Fruit fly (Drosophila melanogaster) whole organism, embryonic: ENCODE data around the gene unc-119.
A peak's percentile ranks its signal among the peaks of the same experiment; 100 is the strongest.

Experiments
- B-H1 ChIP-seq: fragments of 200-800 bp; sonication (Bioruptor generic); IDR thresholded peaks from 3 replicates; pipeline ENCODE4 v1.3.6; 2022; ENCODE audit warnings: missing biosample characterization, missing genetic modification characterization
- CG10959 ChIP-seq: fragments of 200-800 bp; sonication (Bioruptor generic); IDR thresholded peaks from 2 replicates; pipeline ENCODE4 v1.3.6; 2022; ENCODE audit warnings: missing biosample characterization, missing genetic modification characterization
- CG11247 ChIP-seq: fragments of 200-800 bp; sonication (Bioruptor generic); IDR thresholded peaks from 2 replicates; pipeline ENCODE4 v1.3.6; 2022; ENCODE audit warnings: missing biosample characterization, missing genetic modification characterization
- CG12071 ChIP-seq: fragments of 200-800 bp; sonication (Bioruptor generic); optimal IDR thresholded peaks from 3 replicates; lab custom pipeline; 2018; ENCODE audit warnings: missing biosample characterization, mild to moderate bottlenecking, missing genetic modification characterization
- CG12769 ChIP-seq: fragments of 200-800 bp; sonication (Bioruptor generic); optimal IDR thresholded peaks from 2 replicates; lab custom pipeline; 2019; ENCODE audit warnings: missing biosample characterization, mild to moderate bottlenecking, missing genetic modification characterization, moderate library complexity
- CG14050 ChIP-seq: fragments of 200-800 bp; sonication (Bioruptor generic); IDR thresholded peaks from 3 replicates; pipeline ENCODE4 v1.3.6; 2022; ENCODE audit warnings: missing biosample characterization, missing genetic modification characterization
- CG15479 ChIP-seq: fragments of 200-800 bp; sonication (Bioruptor generic); optimal IDR thresholded peaks from 3 replicates; lab custom pipeline; 2019; ENCODE audit warnings: missing biosample characterization, mild to moderate bottlenecking, missing genetic modification characterization, moderate library complexity
- CG17328 ChIP-seq: fragments of 200-800 bp; sonication (Bioruptor generic); IDR thresholded peaks from 2 replicates; pipeline ENCODE4 v1.3.6; 2022; ENCODE audit warnings: missing biosample characterization, missing genetic modification characterization
- CG17359 ChIP-seq: fragments of 200-800 bp; sonication (Bioruptor generic); optimal IDR thresholded peaks from 3 replicates; lab custom pipeline; 2018; ENCODE audit warnings: missing biosample characterization, mild to moderate bottlenecking, missing genetic modification characterization, moderate library complexity
- CG18599 ChIP-seq: fragments of 200-800 bp; sonication (Bioruptor generic); optimal IDR thresholded peaks from 3 replicates; lab custom pipeline; 2017; ENCODE audit warnings: missing biosample characterization, missing genetic modification characterization, mild to moderate bottlenecking, moderate library complexity, missing genetic modification reagents
- CG18619 ChIP-seq: fragments of 200-800 bp; sonication (Bioruptor generic); optimal IDR thresholded peaks from 3 replicates; lab custom pipeline; 2017; ENCODE audit warnings: missing biosample characterization, mild to moderate bottlenecking, missing genetic modification characterization
- CG2120 ChIP-seq: fragments of 200-800 bp; sonication (Bioruptor generic); optimal IDR thresholded peaks from 3 replicates; lab custom pipeline; 2016; ENCODE audit warnings: missing biosample characterization, missing genetic modification characterization
- CG3281 ChIP-seq: fragments of 200-800 bp; sonication (Bioruptor generic); optimal IDR thresholded peaks from 3 replicates; lab custom pipeline; 2017; ENCODE audit warnings: missing biosample characterization, mild to moderate bottlenecking, missing genetic modification characterization
- CG6791 ChIP-seq: fragments of 200-800 bp; sonication (Bioruptor generic); IDR thresholded peaks from 3 replicates; pipeline ENCODE4 v1.3.6; 2022; ENCODE audit warnings: missing biosample characterization, missing genetic modification characterization; ENCODE audit not compliant: partially characterized antibody
- CG6813 ChIP-seq: fragments of 200-800 bp; sonication (Bioruptor generic); optimal IDR thresholded peaks from 2 replicates; lab custom pipeline; 2017; ENCODE audit warnings: missing biosample characterization, missing genetic modification characterization, mild to moderate bottlenecking, moderate library complexity, missing genetic modification reagents
- CG7963 ChIP-seq: fragments of 200-800 bp; sonication (Bioruptor generic); IDR thresholded peaks from 3 replicates; pipeline ENCODE4 v1.3.6; 2022; ENCODE audit warnings: missing biosample characterization, missing genetic modification characterization; ENCODE audit not compliant: partially characterized antibody
- CG8944 ChIP-seq: fragments of 200-800 bp; sonication (Bioruptor generic); optimal IDR thresholded peaks from 3 replicates; lab custom pipeline; 2016; ENCODE audit warnings: missing biosample characterization, missing genetic modification characterization
- Chrac-16 ChIP-seq: fragments of 200-800 bp; sonication (Bioruptor generic); optimal IDR thresholded peaks from 3 replicates; lab custom pipeline; 2016; ENCODE audit warnings: missing biosample characterization, missing genetic modification characterization
- CoRest ChIP-seq: fragments of 200-800 bp; sonication (Bioruptor generic); optimal IDR thresholded peaks from 3 replicates; lab custom pipeline; 2018; ENCODE audit warnings: missing biosample characterization, mild to moderate bottlenecking, missing genetic modification characterization, moderate library complexity
- D19B ChIP-seq: fragments of 200-800 bp; sonication (Bioruptor generic); optimal IDR thresholded peaks from 2 replicates; lab custom pipeline; 2017; ENCODE audit warnings: missing biosample characterization, mild to moderate bottlenecking, missing genetic modification characterization
- Dbx ChIP-seq: fragments of 200-800 bp; sonication (Bioruptor generic); IDR thresholded peaks from 3 replicates; pipeline ENCODE4 v1.3.6; 2022; ENCODE audit warnings: missing biosample characterization, missing genetic modification characterization
- Dfd ChIP-seq, 2 experiments: fragments of >200 bp; optimal IDR thresholded peaks; 2 replicates each; lab custom pipeline; 2017; ENCODE audit warnings: missing biosample characterization in 2 of 2, missing genetic modification characterization in 2 of 2
- E2f2 ChIP-seq: fragments of 200-800 bp; sonication (Bioruptor generic); IDR thresholded peaks from 2 replicates; pipeline ENCODE4 v1.3.6; 2022; ENCODE audit warnings: missing biosample characterization, missing genetic modification characterization
- Ets97D ChIP-seq: fragments of 200-800 bp; sonication (Bioruptor generic); optimal IDR thresholded peaks from 3 replicates; lab custom pipeline; 2016; ENCODE audit warnings: missing biosample characterization, missing genetic modification characterization
- Fer1 ChIP-seq: fragments of 200-800 bp; sonication (Bioruptor generic); optimal IDR thresholded peaks from 2 replicates; lab custom pipeline; 2017; ENCODE audit warnings: missing biosample characterization, mild to moderate bottlenecking, missing genetic modification characterization
- GATAe ChIP-seq: fragments of 200-800 bp; sonication (Bioruptor generic); conservative IDR thresholded peaks from 2 replicates; pipeline ENCODE4 v1.3.6; 2022; ENCODE audit warnings: missing biosample characterization, missing genetic modification characterization
- H15 ChIP-seq: fragments of 200-800 bp; sonication (Bioruptor generic); IDR thresholded peaks from 3 replicates; pipeline ENCODE4 v1.3.6; 2022; ENCODE audit warnings: missing biosample characterization, missing genetic modification characterization
- HmgZ ChIP-seq: fragments of 200-800 bp; sonication (Bioruptor generic); optimal IDR thresholded peaks from 2 replicates; lab custom pipeline; 2018; ENCODE audit warnings: missing biosample characterization, mild to moderate bottlenecking, missing genetic modification characterization
- Max ChIP-seq: fragments of 200-800 bp; sonication (Bioruptor generic); optimal IDR thresholded peaks from 2 replicates; lab custom pipeline; 2016; ENCODE audit warnings: missing biosample characterization, mild to moderate bottlenecking, missing genetic modification characterization
- Oaz ChIP-seq: fragments of 200-800 bp; sonication (Bioruptor generic); IDR thresholded peaks from 2 replicates; pipeline ENCODE4 v1.3.6; 2022; ENCODE audit warnings: missing biosample characterization, missing genetic modification characterization
- Sox102F ChIP-seq: fragments of 200-800 bp; sonication (Bioruptor generic); optimal IDR thresholded peaks from 2 replicates; lab custom pipeline; 2018; ENCODE audit warnings: missing biosample characterization, mild to moderate bottlenecking, missing genetic modification characterization, moderate library complexity
- Xrp1 ChIP-seq: fragments of 200-800 bp; sonication (Bioruptor generic); IDR thresholded peaks from 2 replicates; pipeline ENCODE4 v1.3.6; 2022; ENCODE audit warnings: missing biosample characterization, missing genetic modification characterization
- chif ChIP-seq, 2 experiments: fragments of 200-800 bp; sonication (Bioruptor generic); optimal IDR thresholded peaks; 3 replicates each; lab custom pipeline; 2016; ENCODE audit warnings: missing biosample characterization in 2 of 2, missing genetic modification characterization in 2 of 2
- crp ChIP-seq, 2 experiments: fragments of 200-800 bp; sonication (Bioruptor generic); optimal IDR thresholded peaks; 2 replicates in 1 of 2; 3 replicates in 1 of 2; lab custom pipeline; 2017; ENCODE audit warnings: missing biosample characterization in 2 of 2, missing genetic modification characterization in 2 of 2, mild to moderate bottlenecking in 1 of 2, moderate library complexity in 1 of 2
- ems ChIP-seq: fragments of 200-800 bp; sonication (Bioruptor generic); optimal IDR thresholded peaks from 3 replicates; lab custom pipeline; 2016; ENCODE audit warnings: missing biosample characterization, missing genetic modification characterization
- eve ChIP-seq, 2 experiments: fragments of >200 bp; optimal IDR thresholded peaks; 2 replicates each; lab custom pipeline; 2017; ENCODE audit warnings: missing biosample characterization in 2 of 2, missing genetic modification characterization in 2 of 2
- jigr1 ChIP-seq: fragments of 200-800 bp; sonication (Bioruptor generic); IDR thresholded peaks from 3 replicates; pipeline ENCODE4 v1.3.6; 2022; ENCODE audit warnings: missing biosample characterization, missing genetic modification characterization
- kay ChIP-seq: fragments of 200-800 bp; sonication (Bioruptor generic); optimal IDR thresholded peaks from 2 replicates; lab custom pipeline; 2016; ENCODE audit warnings: missing biosample characterization, missing genetic modification characterization
- kni ChIP-seq: fragments of 200-800 bp; sonication (Bioruptor generic); optimal IDR thresholded peaks from 3 replicates; lab custom pipeline; 2017; ENCODE audit warnings: mild to moderate bottlenecking, missing biosample characterization, missing genetic modification reagents, missing genetic modification characterization
- lbe ChIP-seq: fragments of 200-800 bp; sonication (Bioruptor generic); optimal IDR thresholded peaks from 2 replicates; lab custom pipeline; 2016; ENCODE audit warnings: missing biosample characterization, mild to moderate bottlenecking, missing genetic modification characterization
- maf-S ChIP-seq: fragments of 200-800 bp; sonication (Bioruptor generic); optimal IDR thresholded peaks from 2 replicates; lab custom pipeline; 2016; ENCODE audit warnings: missing biosample characterization, missing genetic modification characterization
- oc ChIP-seq: fragments of 200-800 bp; sonication (Bioruptor generic); optimal IDR thresholded peaks from 2 replicates; lab custom pipeline; 2018; ENCODE audit warnings: missing biosample characterization, mild to moderate bottlenecking, missing genetic modification characterization, moderate library complexity
- repo ChIP-seq: fragments of 200-800 bp; sonication (Bioruptor generic); optimal IDR thresholded peaks from 2 replicates; lab custom pipeline; 2016; ENCODE audit warnings: missing biosample characterization, missing genetic modification characterization
- ro ChIP-seq: fragments of 200-800 bp; sonication (Bioruptor generic); IDR thresholded peaks from 2 replicates; pipeline ENCODE4 v1.3.6; 2022; ENCODE audit warnings: missing biosample characterization, missing genetic modification characterization
- sr ChIP-seq: fragments of 200-800 bp; sonication (Bioruptor generic); IDR thresholded peaks from 3 replicates; pipeline ENCODE4 v1.3.6; 2022; ENCODE audit warnings: missing biosample characterization, missing genetic modification characterization
- stc ChIP-seq: fragments of 200-800 bp; sonication (Bioruptor generic); IDR thresholded peaks from 2 replicates; pipeline ENCODE4 v1.3.6; 2022; ENCODE audit warnings: missing biosample characterization, missing genetic modification characterization
- zen ChIP-seq: fragments of 200-800 bp; sonication (Bioruptor generic); optimal IDR thresholded peaks from 3 replicates; lab custom pipeline; 2018; ENCODE audit warnings: missing biosample characterization, mild to moderate bottlenecking, missing genetic modification characterization, moderate library complexity

Gene unc-119

dm6 chrX:7285995-7286985 lies 4.8 kb downstream of the unc-119 start, which contains the start of gene CG2059 (continued):
- TF ChIP-seq CG18599: peak; percentile 21
- peak; percentile 44 for TF ChIP-seq CG3281 (GFP tag; lab: Kevin White, UChicago)
- peak; percentile 31 for TF ChIP-seq CG8944 (GFP tag; lab: Kevin White, UChicago)
- no peak for TF ChIP-seq CG12071 (GFP tag; lab: Kevin White, UChicago)
- peak in 1 of 2 experiments; percentile 17 for TF ChIP-seq crp (GFP tag; optimal IDR thresholded peaks at IDR 0.05; lab: Kevin White, UChicago)
- peak; percentile 60 for TF ChIP-seq HmgZ (tag; lab: Kevin White, UChicago)
- TF ChIP-seq Fer1 (GFP tag; lab: Kevin White, UChicago): peak; percentile 8
- no peak for TF ChIP-seq eve (GFP tag; optimal IDR thresholded peaks at IDR 0.05; lab: Kevin White, UChicago)
- no peak for TF ChIP-seq CG11247 (GFP tag; lab: Robert Waterston, UW)
- no peak for TF ChIP-seq jigr1 (GFP tag; lab: Robert Waterston, UW)
- TF ChIP-seq CG7963 (GFP tag; lab: Robert Waterston, UW): 0 out of 3 replicates have a peak, but pooled peaks have one; percentile 36
- TF ChIP-seq ems: peak; percentile 26
- no peak for TF ChIP-seq stc (GFP tag; lab: Robert Waterston, UW)
- peak in 1 of 2 experiments; percentile 21 for TF ChIP-seq chif (GFP tag; optimal IDR thresholded peaks at IDR 0.05; lab: Kevin White, UChicago)
- TF ChIP-seq GATAe (GFP tag; lab: Robert Waterston, UW): no peak; the same call in 1 of the 2 replicates
- no peak for TF ChIP-seq Dfd (GFP tag; optimal IDR thresholded peaks at IDR 0.05; lab: Kevin White, UChicago)
- TF ChIP-seq sr: 0 out of 3 replicates have a peak, but pooled peaks have one; percentile 23
- peak; percentile 49 for TF ChIP-seq CoRest (tag; lab: Kevin White, UChicago)
- TF ChIP-seq CG17328 (GFP tag; lab: Robert Waterston, UW): no peak
- TF ChIP-seq CG6791 (GFP tag; lab: Robert Waterston, UW): peak; percentile 59; the same call in 2 of the 3 replicates
- no peak for TF ChIP-seq H15 (GFP tag; lab: Robert Waterston, UW)
- peak; percentile 89 for TF ChIP-seq kay
- TF ChIP-seq Max (GFP tag; lab: Kevin White, UChicago): peak; percentile 55
- no peak for TF ChIP-seq CG17359
- no peak for TF ChIP-seq oc
- peak; percentile 72 for TF ChIP-seq Dbx
- TF ChIP-seq Chrac-16: peak; percentile 23
- no peak for TF ChIP-seq B-H1 (GFP tag; lab: Robert Waterston, UW)
- 0 out of 2 replicates have a peak, but pooled peaks have one; percentile 9 for TF ChIP-seq Xrp1 (GFP tag; lab: Robert Waterston, UW)
- TF ChIP-seq zen (tag; lab: Kevin White, UChicago): peak; percentile 23
- peak; percentile 0 for TF ChIP-seq D19B (GFP tag; lab: Kevin White, UChicago)
- TF ChIP-seq CG6813 (GFP tag; lab: Kevin White, UChicago): peak; percentile 20
- TF ChIP-seq Sox102F (GFP tag; lab: Kevin White, UChicago): no peak
- no peak for TF ChIP-seq CG18619 (GFP tag; lab: Kevin White, UChicago)
- no peak for TF ChIP-seq CG14050 (GFP tag; lab: Robert Waterston, UW)
- TF ChIP-seq CG10959 (GFP tag; lab: Robert Waterston, UW): peak; percentile 53; the same call in 1 of the 2 replicates
- peak; percentile 22 for TF ChIP-seq kni (GFP tag; lab: Kevin White, UChicago)
- no peak for TF ChIP-seq repo (GFP tag; lab: Kevin White, UChicago)
- TF ChIP-seq Oaz: peak; percentile 37; the same call in 1 of the 2 replicates
- peak; percentile 75 for TF ChIP-seq CG15479 (GFP tag; lab: Kevin White, UChicago)
- peak; percentile 66 for TF ChIP-seq CG12769 (tag; lab: Kevin White, UChicago)
- TF ChIP-seq CG2120 (GFP tag; lab: Kevin White, UChicago): peak; percentile 56
- TF ChIP-seq lbe: no peak
- TF ChIP-seq maf-S (GFP tag; lab: Kevin White, UChicago): peak; percentile 53
- TF ChIP-seq Ets97D (GFP tag; lab: Kevin White, UChicago): peak; percentile 96
- no peak; the same call in none of the 2 replicates for TF ChIP-seq E2f2 (GFP tag; lab: Robert Waterston, UW)
- no peak for TF ChIP-seq ro (GFP tag; lab: Robert Waterston, UW)
